Worm (Caenorhabditis elegans): Measurements from ENCODE around the gene tag-131.

tag-131 gene

DNA sequence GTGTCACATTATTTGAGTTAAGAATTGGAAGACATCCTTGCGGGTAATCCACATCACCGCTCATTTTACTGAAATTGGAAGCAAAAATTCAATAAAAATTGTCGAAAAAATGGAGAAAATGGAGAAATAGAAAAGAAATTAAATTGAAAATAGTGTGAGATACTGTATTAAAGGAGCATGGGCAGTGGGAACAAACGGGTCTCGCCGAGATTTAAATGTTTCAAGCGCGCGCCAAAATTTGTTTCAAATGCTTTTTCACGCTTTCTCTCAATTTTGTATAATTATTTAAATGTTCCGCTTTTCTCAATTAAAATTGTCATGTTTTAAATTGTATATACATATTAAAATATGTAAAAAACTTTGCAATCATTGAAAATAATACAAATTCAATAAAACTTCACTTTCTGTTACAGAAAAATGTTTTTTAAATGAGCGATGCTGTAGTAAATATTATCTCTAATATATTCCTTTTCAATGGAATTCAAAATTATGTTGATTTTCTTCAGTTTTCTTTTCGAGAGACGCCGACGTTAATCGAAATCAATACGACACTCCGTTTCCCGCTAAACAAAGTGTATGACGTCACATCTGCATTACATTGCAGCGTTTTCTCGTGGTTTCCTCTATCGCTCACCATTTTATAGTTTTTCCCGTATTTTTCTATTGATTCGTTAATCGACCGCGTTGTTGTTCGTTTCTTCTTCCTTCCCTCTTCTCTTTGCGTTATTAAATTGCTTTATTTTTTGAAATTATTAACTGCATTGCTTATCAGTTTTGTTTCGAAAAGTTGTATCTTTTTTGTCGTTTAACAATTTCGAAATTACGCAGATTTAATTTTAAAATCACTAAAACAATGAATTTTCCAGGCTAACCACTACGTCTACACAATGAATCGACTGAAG is 4.2 kb upstream of the tag-131 start, which contains the start of the genes evl-14 and dcn-1 (continued):
- TF ChIP-seq pag-3 (tag; optimal IDR thresholded peaks at IDR 0.05; ENCODE audit: borderline replicate concordance, insufficient read depth) (no peak), sptf-1 (tag; optimal IDR thresholded peaks at IDR 0.05) (no peak), swsn-7 (tag; optimal IDR thresholded peaks at IDR 0.05) (peak; percentile 78), elt-3 (tag; optimal IDR thresholded peaks at IDR 0.05) (peak in 1 of 6 experiments; percentile 84), snpc-4 (tag; optimal IDR thresholded peaks at IDR 0.05) (peak; percentile 11), nhr-84 (tag; optimal IDR thresholded peaks at IDR 0.05) (no peak), nhr-20 (tag; optimal IDR thresholded peaks at IDR 0.05) (peak; percentile 86), unc-86 (tag; optimal IDR thresholded peaks at IDR 0.05) (peak; percentile 65), fos-1 (tag; optimal IDR thresholded peaks at IDR 0.05) (no peak), elt-2 (tag; optimal IDR thresholded peaks at IDR 0.05) (no peak), pax-3 (tag; optimal IDR thresholded peaks at IDR 0.05) (no peak), nhr-19 (GFP tag; conservative IDR thresholded peaks at IDR 0.05) (no peak; the same call in none of the 2 replicates), skn-1 (tag; optimal IDR thresholded peaks at IDR 0.05) (peak; percentile 72), nhr-85 (tag) (peak; percentile 36), ceh-90 (tag; optimal IDR thresholded peaks at IDR 0.05) (no peak), zag-1 (tag; optimal IDR thresholded peaks at IDR 0.05) (no peak), unc-62 (GFP tag; optimal IDR thresholded peaks at IDR 0.05) (no peak), ets-5 (GFP tag; IDR thresholded peaks at IDR 0.05) (no peak), nhr-28 (tag; optimal IDR thresholded peaks at IDR 0.05) (no peak), grh-1 (GFP tag; IDR thresholded peaks at IDR 0.05) (no peak), dpl-1 (GFP tag; optimal IDR thresholded peaks at IDR 0.05) (peak; percentile 71 to 76 (median 73)), lsy-2 (tag; optimal IDR thresholded peaks at IDR 0.05) (peak; percentile 81 to 90), blmp-1 (tag; optimal IDR thresholded peaks at IDR 0.05) (peak; percentile 64), dsc-1 (tag; optimal IDR thresholded peaks at IDR 0.05) (peak; percentile 56), hlh-17 (GFP tag; optimal IDR thresholded peaks at IDR 0.05; ENCODE audit: borderline replicate concordance) (no peak), mab-9 (GFP tag; IDR thresholded peaks at IDR 0.05) (no peak), nhr-71 (tag; optimal IDR thresholded peaks at IDR 0.05) (peak; percentile 90), lin-35 (GFP tag; optimal IDR thresholded peaks at IDR 0.05) (peak; percentile 73 to 87), lir-3 (tag; optimal IDR thresholded peaks at IDR 0.05; ENCODE audit: poor library complexity) (peak; percentile 61), egl-13 (tag; optimal IDR thresholded peaks at IDR 0.05) (peak; percentile 29), nhr-76 (tag; optimal IDR thresholded peaks at IDR 0.05) (no peak), unc-130 (tag; optimal IDR thresholded peaks at IDR 0.05) (peak; percentile 60), ama-1 (optimal IDR thresholded peaks at IDR 0.05) (no peak), nhr-77 (tag; optimal IDR thresholded peaks at IDR 0.05) (peak; percentile 39)

DNA sequence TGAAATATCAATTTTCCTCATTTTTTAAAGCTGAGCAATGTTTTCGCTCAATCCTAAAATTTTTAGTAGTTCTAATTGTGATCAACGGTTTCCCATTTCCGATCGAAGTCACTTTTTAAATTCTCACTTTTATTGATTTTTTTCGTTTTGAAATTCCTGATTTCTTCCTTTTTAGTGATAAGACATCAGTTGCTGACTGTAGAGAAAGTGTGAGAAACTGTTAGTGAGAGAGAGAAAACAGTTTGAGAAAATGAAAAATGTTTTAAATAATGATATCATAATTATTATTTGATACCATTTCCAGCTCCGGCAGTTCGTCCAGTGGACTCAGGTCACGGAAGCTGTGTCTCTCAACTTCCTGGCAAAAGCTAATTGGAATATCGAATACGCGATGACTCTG is 3.0 kb upstream of the tag-131 start:
- TF ChIP-seq nhr-11 (tag; optimal IDR thresholded peaks at IDR 0.05) (no peak), C34B4.2 (tag; optimal IDR thresholded peaks at IDR 0.05) (no peak), alr-1 (tag; optimal IDR thresholded peaks at IDR 0.05; ENCODE audit: borderline replicate concordance) (no peak), Y116A8C.19 (tag; optimal IDR thresholded peaks at IDR 0.05; ENCODE audit: borderline replicate concordance) (no peak), elt-3 (tag; optimal IDR thresholded peaks at IDR 0.05) (no peak), unc-30 (tag; optimal IDR thresholded peaks at IDR 0.05) (no peak), nhr-90 (tag; optimal IDR thresholded peaks at IDR 0.05; ENCODE audit: poor library complexity) (no peak), fos-1 (tag; optimal IDR thresholded peaks at IDR 0.05) (no peak), fkh-4 (tag; optimal IDR thresholded peaks at IDR 0.05; ENCODE audit: borderline replicate concordance) (no peak), vab-15 (tag; optimal IDR thresholded peaks at IDR 0.05) (no peak), hlh-4 (tag; optimal IDR thresholded peaks at IDR 0.05) (no peak), nhr-47 (tag; optimal IDR thresholded peaks at IDR 0.05) (no peak)
